Worm (Caenorhabditis elegans) whole organism, L1 larva: ENCODE measurements around the gene pptr-1.

Experiments
- C04F5.9 ChIP-seq: sonication (generic microtip); optimal IDR thresholded peaks from 2 replicates; lab custom pipeline; 2016; ENCODE audit warnings: missing genetic modification characterization, missing compliant biosample characterization
- C16A3.4 ChIP-seq: fragments of 150-350 bp; optimal IDR thresholded peaks from 2 replicates; lab custom pipeline; 2014; ENCODE audit warnings: missing biosample characterization, missing genetic modification characterization
- Y116A8C.19 ChIP-seq: sonication (generic microtip); optimal IDR thresholded peaks from 2 replicates; lab custom pipeline; 2016; ENCODE audit warnings: missing compliant biosample characterization, missing genetic modification characterization, borderline replicate concordance
- aha-1 ChIP-seq: fragments of 150-350 bp; optimal IDR thresholded peaks from 2 replicates; lab custom pipeline; 2014; ENCODE audit warnings: missing biosample characterization, missing genetic modification characterization
- aly-2 ChIP-seq: fragments of 150-350 bp; optimal IDR thresholded peaks from 2 replicates; lab custom pipeline; 2014; ENCODE audit warnings: missing biosample characterization, missing genetic modification characterization
- ama-1 ChIP-seq: fragments of 150-350 bp; optimal IDR thresholded peaks from 2 replicates; lab custom pipeline; 2014
- ceh-8 ChIP-seq: fragments of 200-800 bp; sonication (Bioruptor generic); optimal IDR thresholded peaks from 2 replicates; lab custom pipeline; 2018; ENCODE audit warnings: mild to moderate bottlenecking, missing genetic modification characterization, moderate library complexity, missing compliant biosample characterization
- ceh-88 ChIP-seq: fragments of 200-800 bp; sonication (Bioruptor generic); IDR thresholded peaks from 2 replicates; pipeline ENCODE4 v1.3.6; 2022; ENCODE audit warnings: missing genetic modification characterization, missing compliant biosample characterization
- ceh-90 ChIP-seq: sonication (generic microtip); optimal IDR thresholded peaks from 2 replicates; lab custom pipeline; 2016; ENCODE audit warnings: missing genetic modification characterization, missing compliant biosample characterization
- ces-1 ChIP-seq: fragments of 150-350 bp; optimal IDR thresholded peaks from 2 replicates; lab custom pipeline; 2014; ENCODE audit warnings: missing biosample characterization, missing genetic modification reagents, missing genetic modification characterization
- dpl-1 ChIP-seq, 3 experiments: fragments of 150-350 bp in 2 of 3; sonication (generic microtip) in 1 of 3; optimal IDR thresholded peaks; 2 replicates each; lab custom pipeline; 2014 to 2017; ENCODE audit warnings: missing biosample characterization in 3 of 3, missing genetic modification characterization in 3 of 3, missing genetic modification reagents in 3 of 3
- dsc-1 ChIP-seq: sonication (generic microtip); optimal IDR thresholded peaks from 2 replicates; lab custom pipeline; 2016; ENCODE audit warnings: mild to moderate bottlenecking, missing genetic modification characterization, missing compliant biosample characterization
- efl-1 ChIP-seq, 4 experiments: fragments of 150-350 bp; optimal IDR thresholded peaks in 3 of 4; peaks in 1 of 4; 1 replicate in 1 of 4; 2 replicates in 3 of 4; lab custom pipeline; 2014; ENCODE audit warnings: missing biosample characterization in 2 of 4, missing genetic modification characterization in 2 of 4, missing genetic modification reagents in 2 of 4
- egl-13 ChIP-seq: sonication (generic microtip); optimal IDR thresholded peaks from 2 replicates; lab custom pipeline; 2016; ENCODE audit warnings: missing genotype, missing genetic modification reagents, missing genetic modification characterization, missing compliant biosample characterization
- egl-27 ChIP-seq, 2 experiments: fragments of 150-350 bp in 1 of 2; sonication (generic microtip); optimal IDR thresholded peaks; 3 replicates each; lab custom pipeline; 2017 to 2018; ENCODE audit warnings: missing biosample characterization in 2 of 2, missing genetic modification characterization in 2 of 2, missing genetic modification reagents in 2 of 2
- elt-3 ChIP-seq, 6 experiments: fragments of 150-350 bp in 1 of 6; sonication (generic microtip); optimal IDR thresholded peaks; 2 replicates each; lab custom pipeline; 2017 to 2018; ENCODE audit warnings: missing biosample characterization in 6 of 6, missing genetic modification characterization in 6 of 6, inconsistent platforms in 1 of 6
- fkh-10 ChIP-seq: sonication (generic microtip); optimal IDR thresholded peaks from 2 replicates; lab custom pipeline; 2017; ENCODE audit warnings: missing biosample characterization, missing genetic modification reagents, missing genetic modification characterization
- fkh-8 ChIP-seq: sonication (generic microtip); optimal IDR thresholded peaks from 2 replicates; lab custom pipeline; 2016; ENCODE audit warnings: mild to moderate bottlenecking, missing genetic modification characterization, missing compliant biosample characterization
- grh-1 ChIP-seq: fragments of 200-800 bp; sonication (Bioruptor generic); IDR thresholded peaks from 2 replicates; pipeline ENCODE4 v1.3.6; 2022; ENCODE audit warnings: missing genetic modification reagents, missing genetic modification characterization, missing compliant biosample characterization
- hlh-17 ChIP-seq: fragments of 200-800 bp; sonication (Bioruptor generic); optimal IDR thresholded peaks from 2 replicates; lab custom pipeline; 2018; ENCODE audit warnings: missing genetic modification characterization, mild to moderate bottlenecking, missing compliant biosample characterization, moderate library complexity, borderline replicate concordance
- hlh-4 ChIP-seq: sonication (generic microtip); optimal IDR thresholded peaks from 2 replicates; lab custom pipeline; 2016; ENCODE audit warnings: mild to moderate bottlenecking, missing genetic modification characterization, missing compliant biosample characterization
- isw-1 ChIP-seq: fragments of 200-800 bp; sonication (Bioruptor generic); IDR thresholded peaks from 2 replicates; pipeline ENCODE4 v1.3.6; 2022; ENCODE audit warnings: missing genetic modification characterization, missing compliant biosample characterization
- jun-1 ChIP-seq: fragments of 150-350 bp; optimal IDR thresholded peaks from 2 replicates; lab custom pipeline; 2014; ENCODE audit warnings: missing biosample characterization, missing genetic modification reagents, missing genetic modification characterization
- lin-35 ChIP-seq, 2 experiments: fragments of 150-350 bp; optimal IDR thresholded peaks; 2 replicates each; lab custom pipeline; 2014; ENCODE audit warnings: missing biosample characterization in 2 of 2, missing genetic modification characterization in 2 of 2, missing genetic modification reagents in 2 of 2
- lin-39 ChIP-seq: fragments of 150-350 bp; optimal IDR thresholded peaks from 2 replicates; lab custom pipeline; 2014; ENCODE audit warnings: missing biosample characterization, missing genetic modification reagents, missing genetic modification characterization
- lsy-2 ChIP-seq, 2 experiments: fragments of 150-350 bp; optimal IDR thresholded peaks; 2 replicates each; lab custom pipeline; 2014; ENCODE audit warnings: missing biosample characterization in 2 of 2, missing genetic modification characterization in 2 of 2
- mab-9 ChIP-seq: fragments of 200-800 bp; sonication (Bioruptor generic); IDR thresholded peaks from 2 replicates; pipeline ENCODE4 v1.3.6; 2022; ENCODE audit warnings: missing genetic modification reagents, missing genetic modification characterization, missing compliant biosample characterization
- mdl-1 ChIP-seq, 2 experiments: fragments of 150-350 bp; optimal IDR thresholded peaks; 2 replicates each; lab custom pipeline; 2014 to 2017; ENCODE audit warnings: missing biosample characterization in 2 of 2, missing genetic modification characterization in 2 of 2, inconsistent platforms in 1 of 2
- mef-2 ChIP-seq: fragments of 150-350 bp; optimal IDR thresholded peaks from 2 replicates; lab custom pipeline; 2014; ENCODE audit warnings: missing biosample characterization, missing genetic modification characterization
- mep-1 ChIP-seq: fragments of 150-350 bp; optimal IDR thresholded peaks from 2 replicates; lab custom pipeline; 2014; ENCODE audit warnings: missing biosample characterization, missing genetic modification characterization
- nhr-12 ChIP-seq: sonication (generic microtip); optimal IDR thresholded peaks from 2 replicates; lab custom pipeline; 2017; ENCODE audit warnings: missing biosample characterization, missing genetic modification characterization
- nhr-19 ChIP-seq: fragments of 200-800 bp; sonication (Bioruptor generic); conservative IDR thresholded peaks from 2 replicates; pipeline ENCODE4 v1.3.6; 2022; ENCODE audit warnings: missing genetic modification characterization, missing compliant biosample characterization
- nhr-237 ChIP-seq: fragments of 150-350 bp; optimal IDR thresholded peaks from 2 replicates; lab custom pipeline; 2014; ENCODE audit warnings: missing biosample characterization, missing genetic modification characterization
- nhr-28 ChIP-seq: fragments of 150-350 bp; optimal IDR thresholded peaks from 2 replicates; lab custom pipeline; 2014; ENCODE audit warnings: missing biosample characterization, missing genetic modification characterization
- nhr-76 ChIP-seq: sonication (generic microtip); optimal IDR thresholded peaks from 2 replicates; lab custom pipeline; 2017; ENCODE audit warnings: missing biosample characterization, missing genetic modification characterization
- nhr-90 ChIP-seq: sonication (generic microtip); optimal IDR thresholded peaks from 2 replicates; lab custom pipeline; 2016; ENCODE audit warnings: mild to moderate bottlenecking, missing genetic modification characterization, missing compliant biosample characterization; ENCODE audit not compliant: poor library complexity
- pax-3 ChIP-seq: fragments of 200-800 bp; sonication (Bioruptor generic); optimal IDR thresholded peaks from 2 replicates; lab custom pipeline; 2018; ENCODE audit warnings: mild to moderate bottlenecking, missing genetic modification characterization, moderate library complexity, missing compliant biosample characterization
- pqm-1 ChIP-seq: sonication (generic microtip); optimal IDR thresholded peaks from 3 replicates; lab custom pipeline; 2017; ENCODE audit warnings: missing biosample characterization, missing genetic modification characterization
- rnt-1 ChIP-seq: sonication (generic microtip); optimal IDR thresholded peaks from 2 replicates; lab custom pipeline; 2016; ENCODE audit warnings: mild to moderate bottlenecking, missing genetic modification characterization, moderate library complexity, missing compliant biosample characterization
- skn-1 ChIP-seq: fragments of 150-350 bp; optimal IDR thresholded peaks from 2 replicates; lab custom pipeline; 2014; ENCODE audit warnings: missing biosample characterization, missing genetic modification characterization
- snpc-4 ChIP-seq: fragments of 150-350 bp; optimal IDR thresholded peaks from 2 replicates; lab custom pipeline; 2014; ENCODE audit warnings: missing biosample characterization, missing genetic modification characterization
- sox-4 ChIP-seq: sonication (generic microtip); optimal IDR thresholded peaks from 2 replicates; lab custom pipeline; 2016; ENCODE audit warnings: missing genetic modification characterization, missing compliant biosample characterization
- sptf-1 ChIP-seq: fragments of 150-350 bp; optimal IDR thresholded peaks from 2 replicates; lab custom pipeline; 2014; ENCODE audit warnings: missing biosample characterization, missing genetic modification characterization
- tbx-2 ChIP-seq: sonication (generic microtip); optimal IDR thresholded peaks from 2 replicates; lab custom pipeline; 2016; ENCODE audit warnings: missing genetic modification characterization, missing compliant biosample characterization
- tlp-1 ChIP-seq: fragments of 150-350 bp; optimal IDR thresholded peaks from 2 replicates; lab custom pipeline; 2014; ENCODE audit warnings: missing biosample characterization, missing genetic modification characterization
- unc-130 ChIP-seq: fragments of 150-350 bp; optimal IDR thresholded peaks from 2 replicates; lab custom pipeline; 2017; ENCODE audit warnings: missing biosample characterization, missing genetic modification characterization, inconsistent platforms
- unc-62 ChIP-seq: fragments of 150-350 bp; optimal IDR thresholded peaks from 2 replicates; lab custom pipeline; 2014; ENCODE audit warnings: missing biosample characterization, missing genetic modification reagents, missing genetic modification characterization
- unc-86 ChIP-seq: sonication (generic microtip); optimal IDR thresholded peaks from 2 replicates; lab custom pipeline; 2016; ENCODE audit warnings: missing genetic modification characterization, missing compliant biosample characterization
- unc-98 ChIP-seq: fragments of 200-800 bp; sonication (Bioruptor generic); IDR thresholded peaks from 2 replicates; pipeline ENCODE4 v1.3.6; 2022; ENCODE audit warnings: missing genetic modification characterization, missing compliant biosample characterization
- xbp-1 ChIP-seq: sonication (generic microtip); optimal IDR thresholded peaks from 2 replicates; lab custom pipeline; 2016; ENCODE audit warnings: missing genetic modification characterization, missing compliant biosample characterization
- zag-1 ChIP-seq: fragments of 150-350 bp; optimal IDR thresholded peaks from 2 replicates; lab custom pipeline; 2014; ENCODE audit warnings: missing biosample characterization, missing genetic modification characterization
- ztf-11 ChIP-seq, 2 experiments: sonication (generic microtip); optimal IDR thresholded peaks; 2 replicates each; lab custom pipeline; 2016 to 2017; ENCODE audit warnings: missing genetic modification characterization in 2 of 2, missing biosample characterization in 1 of 2, missing compliant biosample characterization in 1 of 2
- ztf-4 ChIP-seq: fragments of 150-350 bp; optimal IDR thresholded peaks from 2 replicates; lab custom pipeline; 2014; ENCODE audit warnings: missing biosample characterization, missing genetic modification characterization

The pptr-1 gene

ce11 chrV:16401519-16401918 is 44.2 kb downstream of the pptr-1 start, which contains the start of gene F13A7.14:
Gene F13A7.14, plus strand, starts transcription at chrV:16401891.
- peak; percentile 83 for TF ChIP-seq unc-86 (tag; lab: Kevin White, UChicago)
- TF ChIP-seq rnt-1 = peak; percentile 99
- TF ChIP-seq elt-3 (tag; optimal IDR thresholded peaks at IDR 0.05; lab: Kevin White, UChicago) = peak in 2 of 6 experiments; percentile 29 to 87
- peak; percentile 67 for TF ChIP-seq hlh-17 (GFP tag; lab: Kevin White, UChicago)
- TF ChIP-seq unc-62 (GFP tag; lab: Kevin White, UChicago) = no peak
- TF ChIP-seq ces-1 (GFP tag; lab: Kevin White, UChicago) = no peak
- no peak for TF ChIP-seq nhr-28
- TF ChIP-seq ceh-8 (GFP tag; lab: Kevin White, UChicago) = peak; percentile 61
- TF ChIP-seq nhr-237 (tag; lab: Kevin White, UChicago) = no peak
- TF ChIP-seq ceh-90 (tag; lab: Kevin White, UChicago) = peak; percentile 95
- peak; percentile 71 for TF ChIP-seq ceh-88 (GFP tag; lab: Robert Waterston, UW)
- TF ChIP-seq lsy-2 (tag; optimal IDR thresholded peaks at IDR 0.05; lab: Kevin White, UChicago) = peak; percentile 79 to 89
- peak; percentile 91 for TF ChIP-seq xbp-1
- peak in 1 of 2 experiments; percentile 98 for TF ChIP-seq ztf-11 (tag; optimal IDR thresholded peaks at IDR 0.05; lab: Kevin White, UChicago)
- peak; percentile 82 for TF ChIP-seq isw-1 (GFP tag; lab: Robert Waterston, UW)
- TF ChIP-seq ama-1 (lab: Kevin White, UChicago) = no peak
- TF ChIP-seq egl-13 (tag; lab: Kevin White, UChicago) = peak; percentile 94
- TF ChIP-seq dsc-1 (tag; lab: Kevin White, UChicago) = peak; percentile 96
- peak; percentile 79 for TF ChIP-seq unc-130
- TF ChIP-seq Y116A8C.19 (tag; lab: Kevin White, UChicago) = peak; percentile 83
- peak; percentile 95 to 98 (median 97) for TF ChIP-seq dpl-1 (GFP tag; optimal IDR thresholded peaks at IDR 0.05; lab: Kevin White, UChicago)
- no peak for TF ChIP-seq aly-2
- TF ChIP-seq snpc-4 (tag; lab: Kevin White, UChicago) = peak; percentile 84
- TF ChIP-seq mep-1 (tag; lab: Kevin White, UChicago) = peak; percentile 79
- TF ChIP-seq unc-98 (GFP tag; lab: Robert Waterston, UW) = peak; percentile 91
- TF ChIP-seq lin-39 = peak; percentile 78
- peak; percentile 58 for TF ChIP-seq ztf-4 (tag; lab: Kevin White, UChicago)
- no peak for TF ChIP-seq pqm-1 (tag; lab: Kevin White, UChicago)
- peak; percentile 86 for TF ChIP-seq grh-1 (GFP tag; lab: Robert Waterston, UW)
- TF ChIP-seq hlh-4 (tag; lab: Kevin White, UChicago) = peak; percentile 82
- peak; percentile 88 for TF ChIP-seq C04F5.9 (tag; lab: Kevin White, UChicago)
- peak; percentile 94 for TF ChIP-seq pax-3 (tag; lab: Kevin White, UChicago)
- peak; percentile 96 for TF ChIP-seq tbx-2 (tag; lab: Kevin White, UChicago)
- TF ChIP-seq fkh-8 (tag; lab: Kevin White, UChicago) = peak; percentile 77
- TF ChIP-seq egl-27 (tag; optimal IDR thresholded peaks at IDR 0.05; lab: Kevin White, UChicago) = no peak
- TF ChIP-seq mef-2 (tag; lab: Kevin White, UChicago) = no peak
- TF ChIP-seq lin-35 (GFP tag; optimal IDR thresholded peaks at IDR 0.05; lab: Kevin White, UChicago) = peak; percentile 96 to 97
- peak; percentile 97 for TF ChIP-seq nhr-90 (tag; lab: Kevin White, UChicago)
- peak; percentile 94 for TF ChIP-seq mab-9 (GFP tag; lab: Robert Waterston, UW)
- no peak for TF ChIP-seq fkh-10
- TF ChIP-seq jun-1 (tag; lab: Kevin White, UChicago) = peak; percentile 54
- TF ChIP-seq skn-1 (tag; lab: Kevin White, UChicago) = peak; percentile 85
- TF ChIP-seq efl-1 (optimal IDR thresholded peaks at IDR 0.05; lab: Kevin White, UChicago) = peak; percentile 97 to 98
- peak; percentile 97 to 100 for TF ChIP-seq efl-1 (GFP tag; optimal IDR thresholded peaks at IDR 0.05 in 1 of 2; lab: Kevin White, UChicago)
- peak; percentile 76 for TF ChIP-seq C16A3.4 (tag; lab: Kevin White, UChicago)
- no peak for TF ChIP-seq sptf-1 (tag; lab: Kevin White, UChicago)
- no peak for TF ChIP-seq tlp-1 (tag; lab: Kevin White, UChicago)
- TF ChIP-seq nhr-19 (GFP tag; lab: Robert Waterston, UW) = peak; percentile 91
- TF ChIP-seq nhr-12 (tag; lab: Kevin White, UChicago) = no peak
- TF ChIP-seq sox-4 (tag; lab: Kevin White, UChicago) = peak; percentile 94
- peak in 1 of 2 experiments; percentile 47 for TF ChIP-seq mdl-1 (tag; optimal IDR thresholded peaks at IDR 0.05; lab: Kevin White, UChicago)
- no peak for TF ChIP-seq aha-1
- no peak for TF ChIP-seq zag-1 (tag; lab: Kevin White, UChicago)
- TF ChIP-seq nhr-76 = no peak
